Fruit fly (Drosophila melanogaster) whole organism: ENCODE data around the gene LPCAT.
A peak's percentile ranks its signal among the peaks of the same experiment; 100 is the strongest.

Source experiments
- CG8478 ChIP-seq: fragments of >200 bp; optimal IDR thresholded peaks from 2 replicates; lab custom pipeline; 2018; ENCODE audit warnings: inconsistent platforms
- EcR ChIP-seq, 2 experiments: fragments of >200 bp; optimal IDR thresholded peaks; 2 replicates each; lab custom pipeline; 2017; ENCODE audit warnings: missing biosample characterization in 2 of 2, missing genetic modification characterization in 2 of 2, missing genetic modification reagents in 2 of 2
- pan ChIP-seq: fragments of >200 bp; optimal IDR thresholded peaks from 2 replicates; lab custom pipeline; 2017
- psq ChIP-seq: fragments of >200 bp; optimal IDR thresholded peaks from 2 replicates; lab custom pipeline; 2017
- usp ChIP-seq: fragments of >200 bp; optimal IDR thresholded peaks from 2 replicates; lab custom pipeline; 2017; ENCODE audit warnings: missing biosample characterization, missing genetic modification characterization, mixed read lengths

DNA sequence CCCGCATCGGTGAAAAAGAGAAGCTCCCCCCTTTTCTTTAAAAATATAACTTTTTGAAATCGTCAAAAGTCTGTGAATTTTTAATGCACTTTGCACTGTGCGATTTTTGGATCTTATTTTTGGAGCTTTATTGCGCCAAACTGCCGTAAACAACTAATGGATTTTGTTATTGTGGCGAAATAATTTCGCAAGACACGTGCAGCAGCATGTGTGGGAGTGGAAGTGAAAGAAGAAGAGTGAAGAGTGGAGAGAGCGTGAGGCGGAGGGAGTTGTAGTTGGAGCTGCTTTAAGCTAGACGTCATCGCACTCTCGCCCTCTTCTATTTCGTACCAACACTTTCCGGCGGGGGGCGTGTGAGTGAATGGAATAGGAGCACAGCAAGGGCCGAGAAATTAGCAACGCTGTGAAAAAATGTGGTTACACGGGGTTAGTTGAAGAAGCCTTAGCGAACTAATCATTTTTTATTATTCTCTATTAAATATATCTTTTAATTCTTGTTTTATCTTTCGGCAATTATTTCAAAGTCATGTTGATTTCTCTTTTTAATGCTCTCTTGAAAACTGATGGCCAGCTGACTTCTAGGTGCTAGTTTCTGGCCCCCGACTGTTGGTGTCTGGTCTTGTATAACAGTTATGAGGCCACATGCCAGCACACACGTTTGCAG is 3.8 kb upstream of the LPCAT start:
- TF ChIP-seq psq (lab: Kevin White, UChicago): no peak
- TF ChIP-seq CG8478 (lab: Kevin White, UChicago): no peak
- TF ChIP-seq pan: no peak
- no peak for TF ChIP-seq usp
- TF ChIP-seq EcR (GFP tag; optimal IDR thresholded peaks at IDR 0.05; lab: Kevin White, UChicago): peak in 1 of 2 experiments; percentile 52
